Worm (Caenorhabditis elegans) whole organism, L4/young adult: ENCODE results near the gene C49C3.8.

Experiments
- dao-5 ChIP-seq: sonication (generic microtip); optimal IDR thresholded peaks from 2 replicates; lab custom pipeline; 2016; ENCODE audit warnings: missing genotype, missing genetic modification characterization, moderate library complexity, missing compliant biosample characterization
- him-1 ChIP-seq: sonication (generic microtip); optimal IDR thresholded peaks from 2 replicates; lab custom pipeline; 2016; ENCODE audit warnings: missing genotype, missing genetic modification reagents, missing genetic modification characterization, missing compliant biosample characterization

- no peak for TF ChIP-seq him-1
- TF ChIP-seq dao-5 = no peak
These were observed 1.3 kb upstream of the C49C3.8 start, which contains the start of gene C49C3.15 for ce11 chrIV:17333542-17334281.
